Worm (Caenorhabditis elegans) whole organism, mixed stage, embryonic: ENCODE data around the gene F55C9.11.
"Not testable (repeated sequence)": the region's sequence is repeated elsewhere in the genome, so short reads cannot be mapped to it uniquely, and the experiment has no call there.

Experiments used
- M03D4.4 ChIP-seq: sonication (generic microtip); optimal IDR thresholded peaks from 2 replicates; lab custom pipeline; 2017; ENCODE audit warnings: mild to moderate bottlenecking, missing genetic modification characterization, missing compliant biosample characterization
- bed-3 ChIP-seq: fragments of 200-800 bp; sonication (Bioruptor generic); optimal IDR thresholded peaks from 3 replicates; lab custom pipeline; 2018; ENCODE audit warnings: mild to moderate bottlenecking, missing genetic modification characterization, moderate library complexity, missing compliant biosample characterization
- ceh-39 ChIP-seq: fragments of 150-350 bp; optimal IDR thresholded peaks from 2 replicates; lab custom pipeline; 2014; ENCODE audit warnings: missing biosample characterization, missing genetic modification characterization
- ceh-43 ChIP-seq: fragments of 200-800 bp; sonication (Bioruptor generic); optimal IDR thresholded peaks from 2 replicates; lab custom pipeline; 2018; ENCODE audit warnings: mild to moderate bottlenecking, missing genetic modification characterization, moderate library complexity, missing compliant biosample characterization
- ceh-83 ChIP-seq: fragments of 200-800 bp; sonication (Bioruptor generic); optimal IDR thresholded peaks from 2 replicates; lab custom pipeline; 2018; ENCODE audit warnings: mild to moderate bottlenecking, missing genetic modification characterization, missing compliant biosample characterization
- ces-1 ChIP-seq: fragments of 150-350 bp; optimal IDR thresholded peaks from 2 replicates; lab custom pipeline; 2014; ENCODE audit warnings: missing biosample characterization, missing genetic modification reagents, missing genetic modification characterization
- drap-1 ChIP-seq: fragments of 200-800 bp; sonication (Bioruptor generic); optimal IDR thresholded peaks from 3 replicates; lab custom pipeline; 2018; ENCODE audit warnings: mild to moderate bottlenecking, missing genetic modification characterization, missing compliant biosample characterization
- elt-1 ChIP-seq: sonication (generic microtip); optimal IDR thresholded peaks from 2 replicates; lab custom pipeline; 2017; ENCODE audit warnings: missing genetic modification characterization, mild to moderate bottlenecking, missing compliant biosample characterization, antibody characterized with exemption, moderate library complexity, borderline replicate concordance; ENCODE audit not compliant: insufficient read depth
- elt-3 ChIP-seq: fragments of 150-350 bp; optimal IDR thresholded peaks from 2 replicates; lab custom pipeline; 2014; ENCODE audit warnings: missing biosample characterization, missing genetic modification characterization
- flh-1 ChIP-seq: fragments of 200-800 bp; sonication (Bioruptor generic); optimal IDR thresholded peaks from 2 replicates; lab custom pipeline; 2018; ENCODE audit warnings: mild to moderate bottlenecking, missing genetic modification characterization, moderate library complexity, missing compliant biosample characterization
- ham-2 ChIP-seq: fragments of 200-800 bp; sonication (Bioruptor generic); optimal IDR thresholded peaks from 2 replicates; lab custom pipeline; 2018; ENCODE audit warnings: mild to moderate bottlenecking, missing genetic modification characterization, missing compliant biosample characterization
- hlh-1 ChIP-seq: fragments of 150-350 bp; optimal IDR thresholded peaks from 2 replicates; lab custom pipeline; 2014; ENCODE audit warnings: missing biosample characterization, missing genetic modification reagents, missing genetic modification characterization
- lin-13 ChIP-seq: fragments of 150-350 bp; optimal IDR thresholded peaks from 2 replicates; lab custom pipeline; 2014; ENCODE audit warnings: missing biosample characterization, missing genetic modification characterization
- lin-32 ChIP-seq: fragments of 200-800 bp; sonication (Bioruptor generic); optimal IDR thresholded peaks from 2 replicates; lab custom pipeline; 2018; ENCODE audit warnings: mild to moderate bottlenecking, missing genetic modification characterization, missing compliant biosample characterization
- lsy-2 ChIP-seq: fragments of 150-350 bp; optimal IDR thresholded peaks from 2 replicates; lab custom pipeline; 2014; ENCODE audit warnings: missing biosample characterization, missing genetic modification characterization
- mab-5 ChIP-seq: fragments of 150-350 bp; optimal IDR thresholded peaks from 2 replicates; lab custom pipeline; 2014; ENCODE audit warnings: missing biosample characterization, missing genetic modification characterization
- mep-1 ChIP-seq: fragments of 150-350 bp; optimal IDR thresholded peaks from 2 replicates; lab custom pipeline; 2017; ENCODE audit warnings: missing biosample characterization, missing genetic modification reagents, missing genetic modification characterization, inconsistent platforms
- mls-2 ChIP-seq: sonication (generic microtip); optimal IDR thresholded peaks from 2 replicates; lab custom pipeline; 2016; ENCODE audit warnings: mild to moderate bottlenecking, missing genetic modification characterization, moderate library complexity, missing compliant biosample characterization
- nhr-12 ChIP-seq: fragments of 150-350 bp; optimal IDR thresholded peaks from 2 replicates; lab custom pipeline; 2014; ENCODE audit warnings: missing biosample characterization, missing genetic modification characterization
- nhr-2 ChIP-seq: fragments of 150-350 bp; optimal IDR thresholded peaks from 2 replicates; lab custom pipeline; 2014; ENCODE audit warnings: missing biosample characterization, missing genetic modification characterization
- nhr-28 ChIP-seq: fragments of 150-350 bp; optimal IDR thresholded peaks from 2 replicates; lab custom pipeline; 2014; ENCODE audit warnings: missing biosample characterization, missing genetic modification characterization
- nhr-76 ChIP-seq: sonication (generic microtip); optimal IDR thresholded peaks from 2 replicates; lab custom pipeline; 2017; ENCODE audit warnings: missing biosample characterization, missing genetic modification characterization
- pha-4 ChIP-seq: fragments of 150-350 bp; optimal IDR thresholded peaks from 2 replicates; lab custom pipeline; 2018; ENCODE audit warnings: missing biosample characterization, missing genetic modification reagents, missing genetic modification characterization
- sem-2 ChIP-seq: fragments of 200-800 bp; sonication (Bioruptor generic); optimal IDR thresholded peaks from 2 replicates; lab custom pipeline; 2018; ENCODE audit warnings: mild to moderate bottlenecking, missing genetic modification characterization, missing compliant biosample characterization
- snpc-4 ChIP-seq: fragments of 150-350 bp; optimal IDR thresholded peaks from 2 replicates; lab custom pipeline; 2014; ENCODE audit warnings: missing biosample characterization, missing genetic modification characterization
- sptf-1 ChIP-seq: sonication (generic microtip); optimal IDR thresholded peaks from 2 replicates; lab custom pipeline; 2017; ENCODE audit warnings: mild to moderate bottlenecking, missing genetic modification characterization, moderate library complexity, missing compliant biosample characterization
- unc-120 ChIP-seq: sonication (generic microtip); optimal IDR thresholded peaks from 2 replicates; lab custom pipeline; 2017; ENCODE audit warnings: missing genetic modification characterization, missing compliant biosample characterization; ENCODE audit not compliant: poor library complexity, severe bottlenecking
- unc-39 ChIP-seq: fragments of 150-350 bp; optimal IDR thresholded peaks from 2 replicates; lab custom pipeline; 2014; ENCODE audit warnings: missing biosample characterization, missing genetic modification characterization
- unc-62 ChIP-seq: fragments of 150-350 bp; optimal IDR thresholded peaks from 2 replicates; lab custom pipeline; 2014; ENCODE audit warnings: missing biosample characterization, missing genetic modification reagents, missing genetic modification characterization
- zip-8 ChIP-seq: fragments of 150-350 bp; optimal IDR thresholded peaks from 2 replicates; lab custom pipeline; 2014; ENCODE audit warnings: missing biosample characterization, missing genetic modification characterization
- ztf-11 ChIP-seq: fragments of 150-350 bp; optimal IDR thresholded peaks from 2 replicates; lab custom pipeline; 2014; ENCODE audit warnings: missing biosample characterization, missing genetic modification characterization

Gene F55C9.11

ce11 chrV:19264148-19264547, 45.3 kb downstream of the F55C9.11 start, which contains the start of gene F21D9.1:
TSS of gene F21D9.1 (plus strand) at chrV:19264448.
- TF ChIP-seq nhr-28 (tag; lab: Kevin White, UChicago); ces-1 (GFP tag; lab: Kevin White, UChicago); ceh-43 (GFP tag; lab: Kevin White, UChicago): not testable (repeated sequence)

ce11 chrV:19262349-19262748, 47.1 kb downstream of the F55C9.11 start, which contains the start of gene F21D9.2:
TSS of gene F21D9.2 (minus strand) at chrV:19262449.
- TF ChIP-seq bed-3 (GFP tag; lab: Kevin White, UChicago) (no peak), unc-120 (tag; lab: Kevin White, UChicago) (no peak), lin-13 (tag; lab: Kevin White, UChicago) (no peak), hlh-1 (tag; lab: Kevin White, UChicago) (no peak), ham-2 (GFP tag; lab: Kevin White, UChicago) (no peak), lsy-2 (tag; lab: Kevin White, UChicago) (no peak), ceh-39 (tag; lab: Kevin White, UChicago) (no peak), sptf-1 (tag; lab: Kevin White, UChicago) (no peak), nhr-12 (tag; lab: Kevin White, UChicago) (no peak)

ce11 chrV:19260686-19261085, 48.8 kb downstream of the F55C9.11 start:
- TF ChIP-seq flh-1 (GFP tag; lab: Kevin White, UChicago) (no peak), sem-2 (no peak), nhr-28 (tag; lab: Kevin White, UChicago) (no peak), sptf-1 (tag; lab: Kevin White, UChicago) (no peak), mls-2 (no peak), mab-5 (tag; lab: Kevin White, UChicago) (no peak), elt-1 (tag; lab: Kevin White, UChicago) (no peak), ces-1 (GFP tag; lab: Kevin White, UChicago) (no peak)
- TF ChIP-seq, all 35 proteins: peak for 0

DNA sequence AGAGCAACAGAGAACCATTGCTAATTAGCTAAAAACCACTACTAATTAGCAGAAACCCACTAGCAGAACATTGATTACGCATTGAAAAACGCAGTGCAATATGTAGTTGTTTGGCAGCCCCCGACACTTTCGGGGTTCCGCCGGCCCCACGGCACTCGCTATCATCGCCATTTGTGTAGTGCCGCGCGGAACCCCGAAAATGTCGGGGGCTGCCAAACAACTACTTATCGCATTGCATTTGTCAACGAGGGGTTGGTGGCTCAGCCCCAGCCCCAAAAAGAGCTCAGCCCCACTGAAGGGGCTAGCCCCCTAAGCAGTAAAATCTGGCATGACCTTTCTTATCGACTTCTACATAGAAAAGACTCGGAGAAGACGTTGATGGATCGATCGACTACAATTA, 50.1 kb downstream of the F55C9.11 start:
- TF ChIP-seq ces-1 (GFP tag; lab: Kevin White, UChicago): no peak
- TF ChIP-seq ztf-11 (tag; lab: Kevin White, UChicago): no peak
- TF ChIP-seq elt-3 (tag; lab: Kevin White, UChicago): no peak
- no peak for TF ChIP-seq pha-4 (tag; lab: Kevin White, UChicago)
- no peak for TF ChIP-seq nhr-28 (tag; lab: Kevin White, UChicago)
- TF ChIP-seq unc-62: no peak
- TF ChIP-seq ceh-39 (tag; lab: Kevin White, UChicago): no peak
- no peak for TF ChIP-seq ceh-83
- TF ChIP-seq M03D4.4 (tag; lab: Kevin White, UChicago): no peak
- TF ChIP-seq unc-39 (tag; lab: Kevin White, UChicago): no peak
- no peak for TF ChIP-seq lin-32 (GFP tag; lab: Kevin White, UChicago)
- TF ChIP-seq bed-3 (GFP tag; lab: Kevin White, UChicago): no peak
- TF ChIP-seq nhr-2: no peak
- TF ChIP-seq lsy-2 (tag; lab: Kevin White, UChicago): no peak
- no peak for TF ChIP-seq sem-2

ce11 chrV:19257653-19258052, 51.8 kb downstream of the F55C9.11 start, which contains the start of gene F21D9.3:
TSS of gene F21D9.3 (minus strand) at chrV:19257753.
- no peak for TF ChIP-seq zip-8 (tag; lab: Kevin White, UChicago)
- no peak for TF ChIP-seq lin-13 (tag; lab: Kevin White, UChicago)
- TF ChIP-seq M03D4.4 (tag; lab: Kevin White, UChicago): no peak
- no peak for TF ChIP-seq mls-2
- TF ChIP-seq mep-1 (tag; lab: Kevin White, UChicago): no peak
- no peak for TF ChIP-seq drap-1 (GFP tag; lab: Kevin White, UChicago)
- TF ChIP-seq ham-2 (GFP tag; lab: Kevin White, UChicago): no peak
- no peak for TF ChIP-seq ceh-83
- TF ChIP-seq unc-62: no peak
- no peak for TF ChIP-seq snpc-4 (tag; lab: Kevin White, UChicago)
- no peak for TF ChIP-seq nhr-76 (tag; lab: Kevin White, UChicago)
- no peak for TF ChIP-seq mab-5 (tag; lab: Kevin White, UChicago)
- TF ChIP-seq nhr-28 (tag; lab: Kevin White, UChicago): no peak
- no peak for TF ChIP-seq lin-32 (GFP tag; lab: Kevin White, UChicago)
- TF ChIP-seq sptf-1 (tag; lab: Kevin White, UChicago): no peak
- TF ChIP-seq ceh-43 (GFP tag; lab: Kevin White, UChicago): no peak
